Worm (Caenorhabditis elegans) whole organism, L1 larva: ENCODE measurements around the gene cct-6.

Experiments used
- ama-1 ChIP-seq: fragments of 150-350 bp; optimal IDR thresholded peaks from 2 replicates; lab custom pipeline; 2014
- tbx-2 ChIP-seq: sonication (generic microtip); optimal IDR thresholded peaks from 2 replicates; lab custom pipeline; 2016; ENCODE audit warnings: missing genetic modification characterization, missing compliant biosample characterization
- ztf-4 ChIP-seq: fragments of 150-350 bp; optimal IDR thresholded peaks from 2 replicates; lab custom pipeline; 2014; ENCODE audit warnings: missing biosample characterization, missing genetic modification characterization

- no peak for TF ChIP-seq tbx-2 (tag; lab: Kevin White, UChicago)
- no peak for TF ChIP-seq ztf-4 (tag; lab: Kevin White, UChicago)
- no peak for TF ChIP-seq ama-1
These were observed 15.9 kb downstream of the cct-6 start for ce11 chrIII:5839598-5839997.
